Worm (Caenorhabditis elegans): Measurements from ENCODE around the gene C34D10.5.

ce11 chrX:8003663-8004062 is 14.2 kb upstream of the C34D10.5 start, which contains the start of the genes F45E1.1 and F45E1.2:
- no peak for TF ChIP-seq him-1 (tag; optimal IDR thresholded peaks at IDR 0.05)
- no peak for TF ChIP-seq dao-5 (tag; optimal IDR thresholded peaks at IDR 0.05)
- no peak for TF ChIP-seq W03F9.2 (tag; optimal IDR thresholded peaks at IDR 0.05)

Measured in whole organism, L4/young adult.